Worm (Caenorhabditis elegans): ENCODE data around the gene mdt-27.

ce11 chrV:9173789-9174188 is 39.7 kb downstream of the mdt-27 start, which contains the start of gene pqn-16:
- no peak for TF ChIP-seq ceh-82 (tag; optimal IDR thresholded peaks at IDR 0.05)
- no peak for TF ChIP-seq lin-39 (tag; optimal IDR thresholded peaks at IDR 0.05)
- no peak for TF ChIP-seq tag-97 (GFP tag; IDR thresholded peaks at IDR 0.05)
- no peak for TF ChIP-seq mep-1 (tag; optimal IDR thresholded peaks at IDR 0.05)
- TF ChIP-seq zip-11 (GFP tag; IDR thresholded peaks at IDR 0.05), result no peak
- no peak for TF ChIP-seq nhr-42 (GFP tag; IDR thresholded peaks at IDR 0.05)
- no peak for TF ChIP-seq ztf-11 (tag; optimal IDR thresholded peaks at IDR 0.05)
- no peak for TF ChIP-seq lir-3 (tag; optimal IDR thresholded peaks at IDR 0.05)
- no peak for TF ChIP-seq nhr-76 (tag; optimal IDR thresholded peaks at IDR 0.05)
- no peak for TF ChIP-seq aha-1 (tag)

Measured in whole organism, L4 larva.